Worm (Caenorhabditis elegans) whole organism, young adult: ENCODE measurements around the gene ins-37.

ENCODE experiments used
- C06A6.2 ChIP-seq: fragments of 200-800 bp; sonication (Bioruptor generic); conservative IDR thresholded peaks from 2 replicates; pipeline ENCODE4 v1.3.6; 2022; ENCODE audit warnings: missing genetic modification characterization, missing compliant biosample characterization
- C17E4.6 ChIP-seq: fragments of 200-800 bp; sonication (Bioruptor generic); IDR thresholded peaks from 2 replicates; pipeline ENCODE4 v1.3.6; 2022; ENCODE audit warnings: missing genetic modification reagents, missing genetic modification characterization, missing compliant biosample characterization
- F10E7.11 ChIP-seq: sonication (generic microtip); optimal IDR thresholded peaks from 2 replicates; lab custom pipeline; 2017; ENCODE audit warnings: mild to moderate bottlenecking, missing genetic modification characterization, moderate library complexity, missing compliant biosample characterization
- F23B12.7 ChIP-seq: sonication (generic microtip); optimal IDR thresholded peaks from 2 replicates; lab custom pipeline; 2017; ENCODE audit warnings: missing genetic modification characterization, mild to moderate bottlenecking, missing compliant biosample characterization, antibody characterized with exemption, moderate library complexity; ENCODE audit not compliant: insufficient read depth
- aptf-3 ChIP-seq: fragments of 200-800 bp; sonication (Bioruptor generic); IDR thresholded peaks from 2 replicates; pipeline ENCODE4 v1.3.6; 2022; ENCODE audit warnings: missing genetic modification characterization, missing compliant biosample characterization
- bed-2 ChIP-seq: fragments of 200-800 bp; sonication (Bioruptor generic); IDR thresholded peaks from 2 replicates; pipeline ENCODE4 v1.3.6; 2022; ENCODE audit warnings: missing genetic modification reagents, missing genetic modification characterization, missing compliant biosample characterization
- ceh-27 ChIP-seq: fragments of 200-800 bp; sonication (Bioruptor generic); optimal IDR thresholded peaks from 2 replicates; lab custom pipeline; 2018; ENCODE audit warnings: mild to moderate bottlenecking, missing genetic modification characterization, moderate library complexity, missing compliant biosample characterization
- ceh-40 ChIP-seq: fragments of 200-800 bp; sonication (Bioruptor generic); IDR thresholded peaks from 2 replicates; pipeline ENCODE4 v1.3.6; 2022; ENCODE audit warnings: missing genetic modification characterization, missing compliant biosample characterization
- ceh-58 ChIP-seq: fragments of 200-800 bp; sonication (Bioruptor generic); IDR thresholded peaks from 2 replicates; pipeline ENCODE4 v1.3.6; 2022; ENCODE audit warnings: missing genetic modification characterization, missing compliant biosample characterization
- chd-7 ChIP-seq: sonication (generic microtip); optimal IDR thresholded peaks from 2 replicates; lab custom pipeline; 2016; ENCODE audit warnings: mild to moderate bottlenecking, missing genetic modification characterization, moderate library complexity, missing compliant biosample characterization
- egl-18 ChIP-seq: fragments of 200-800 bp; sonication (Bioruptor generic); IDR thresholded peaks from 2 replicates; pipeline ENCODE4 v1.3.6; 2022; ENCODE audit warnings: missing genetic modification reagents, missing genetic modification characterization, missing compliant biosample characterization
- him-1 ChIP-seq: sonication (generic microtip); optimal IDR thresholded peaks from 2 replicates; lab custom pipeline; 2016; ENCODE audit warnings: missing genotype, missing genetic modification reagents, missing genetic modification characterization, missing compliant biosample characterization
- hlh-12 ChIP-seq: sonication (generic microtip); optimal IDR thresholded peaks from 2 replicates; lab custom pipeline; 2016; ENCODE audit warnings: missing genetic modification characterization, missing compliant biosample characterization
- hlh-26 ChIP-seq: fragments of 200-800 bp; sonication (Bioruptor generic); conservative IDR thresholded peaks from 2 replicates; pipeline ENCODE4 v1.3.6; 2022; ENCODE audit warnings: missing genetic modification reagents, missing genetic modification characterization, missing compliant biosample characterization
- hmg-1.2 ChIP-seq: fragments of 200-800 bp; sonication (Bioruptor generic); IDR thresholded peaks from 2 replicates; pipeline ENCODE4 v1.3.6; 2022; ENCODE audit warnings: missing genetic modification reagents, missing genetic modification characterization, missing compliant biosample characterization
- let-607 ChIP-seq, 2 experiments: fragments of 200-800 bp in 1 of 2; sonication (Bioruptor generic) in 1 of 2; sonication (generic microtip) in 1 of 2; optimal IDR thresholded peaks; 2 replicates each; lab custom pipeline; 2016 to 2018; ENCODE audit warnings: mild to moderate bottlenecking in 2 of 2, missing compliant biosample characterization in 2 of 2, missing genetic modification characterization in 2 of 2, moderate library complexity in 2 of 2, missing genotype in 1 of 2
- lin-26 ChIP-seq: fragments of 200-800 bp; sonication (Bioruptor generic); IDR thresholded peaks from 2 replicates; pipeline ENCODE4 v1.3.6; 2022; ENCODE audit warnings: missing genetic modification reagents, missing genetic modification characterization, missing compliant biosample characterization
- lir-1 ChIP-seq: fragments of 200-800 bp; sonication (Bioruptor generic); conservative IDR thresholded peaks from 2 replicates; pipeline ENCODE4 v1.3.6; 2022; ENCODE audit warnings: missing genetic modification reagents, missing genetic modification characterization, missing compliant biosample characterization
- lsy-27 ChIP-seq: sonication (generic microtip); optimal IDR thresholded peaks from 2 replicates; lab custom pipeline; 2017; ENCODE audit warnings: missing genetic modification characterization, mild to moderate bottlenecking, missing compliant biosample characterization, antibody characterized with exemption, missing genotype, borderline replicate concordance; ENCODE audit not compliant: insufficient read depth
- mes-4 ChIP-seq: sonication (generic microtip); optimal IDR thresholded peaks from 2 replicates; lab custom pipeline; 2016; ENCODE audit warnings: missing genotype, missing genetic modification characterization, missing compliant biosample characterization
- mxl-1 ChIP-seq: sonication (generic microtip); optimal IDR thresholded peaks from 2 replicates; lab custom pipeline; 2016; ENCODE audit warnings: missing genetic modification characterization, missing compliant biosample characterization
- nhr-27 ChIP-seq: fragments of 200-800 bp; sonication (Bioruptor generic); optimal IDR thresholded peaks from 2 replicates; lab custom pipeline; 2018; ENCODE audit warnings: mild to moderate bottlenecking, missing genetic modification characterization, moderate library complexity, missing compliant biosample characterization
- nhr-80 ChIP-seq: sonication (generic microtip); optimal IDR thresholded peaks from 2 replicates; lab custom pipeline; 2016; ENCODE audit warnings: missing genetic modification characterization, missing compliant biosample characterization
- rpc-1 ChIP-seq, 2 experiments: fragments of 150-350 bp in 1 of 2; sonication (generic microtip) in 1 of 2; optimal IDR thresholded peaks; 2 replicates each; lab custom pipeline; 2014 to 2018; ENCODE audit warnings: missing biosample characterization in 1 of 2, missing genetic modification characterization in 1 of 2, missing genetic modification reagents in 1 of 2, missing genotype in 1 of 2
- snpc-4 ChIP-seq, 5 experiments: fragments of 150-350 bp in 1 of 5; sonication (generic microtip) in 4 of 5; optimal IDR thresholded peaks; 2 replicates each; lab custom pipeline; 2014 to 2018; ENCODE audit warnings: missing genetic modification characterization in 5 of 5, missing biosample characterization in 3 of 5, antibody characterized with exemption in 2 of 5, mild to moderate bottlenecking in 2 of 5, missing compliant biosample characterization in 2 of 5, missing genotype in 2 of 5, moderate library complexity in 2 of 5, missing genetic modification reagents in 1 of 5
- zfh-2 ChIP-seq: fragments of 200-800 bp; sonication (Bioruptor generic); conservative IDR thresholded peaks from 2 replicates; pipeline ENCODE4 v1.3.6; 2022; ENCODE audit warnings: missing genetic modification reagents, missing genetic modification characterization, missing compliant biosample characterization
- ztf-18 ChIP-seq: sonication (generic microtip); optimal IDR thresholded peaks from 2 replicates; lab custom pipeline; 2016; ENCODE audit warnings: missing genotype, mild to moderate bottlenecking, missing genetic modification characterization, missing compliant biosample characterization
- ztf-22 ChIP-seq: fragments of 200-800 bp; sonication (Bioruptor generic); optimal IDR thresholded peaks from 2 replicates; lab custom pipeline; 2018; ENCODE audit warnings: mild to moderate bottlenecking, missing genetic modification characterization, moderate library complexity, missing compliant biosample characterization
- ztf-26 ChIP-seq: sonication (generic microtip); optimal IDR thresholded peaks from 2 replicates; lab custom pipeline; 2017; ENCODE audit warnings: missing genetic modification characterization, missing compliant biosample characterization
- ztf-28 ChIP-seq: fragments of 200-800 bp; sonication (Bioruptor generic); IDR thresholded peaks from 2 replicates; pipeline ENCODE4 v1.3.6; 2022; ENCODE audit warnings: missing genetic modification reagents, missing genetic modification characterization, missing compliant biosample characterization
- ztf-6 ChIP-seq: fragments of 200-800 bp; sonication (Bioruptor generic); IDR thresholded peaks from 2 replicates; pipeline ENCODE4 v1.3.6; 2022; ENCODE audit warnings: missing genetic modification reagents, missing genetic modification characterization, missing compliant biosample characterization

Gene ins-37

ce11 chrII:13847366-13847765 lies 11.5 kb upstream of the ins-37 start:
- TF ChIP-seq nhr-27 (tag; lab: Kevin White, UChicago), result no peak
- TF ChIP-seq zfh-2 (GFP tag; lab: Robert Waterston, UW), result no peak
- no peak for TF ChIP-seq F23B12.7 (tag; lab: Kevin White, UChicago)
- no peak for TF ChIP-seq ceh-58
- TF ChIP-seq chd-7 (tag; lab: Kevin White, UChicago), result no peak
- TF ChIP-seq lsy-27, result no peak
- TF ChIP-seq lir-1, result no peak
- no peak for TF ChIP-seq ztf-28 (GFP tag; lab: Robert Waterston, UW)

DNA sequence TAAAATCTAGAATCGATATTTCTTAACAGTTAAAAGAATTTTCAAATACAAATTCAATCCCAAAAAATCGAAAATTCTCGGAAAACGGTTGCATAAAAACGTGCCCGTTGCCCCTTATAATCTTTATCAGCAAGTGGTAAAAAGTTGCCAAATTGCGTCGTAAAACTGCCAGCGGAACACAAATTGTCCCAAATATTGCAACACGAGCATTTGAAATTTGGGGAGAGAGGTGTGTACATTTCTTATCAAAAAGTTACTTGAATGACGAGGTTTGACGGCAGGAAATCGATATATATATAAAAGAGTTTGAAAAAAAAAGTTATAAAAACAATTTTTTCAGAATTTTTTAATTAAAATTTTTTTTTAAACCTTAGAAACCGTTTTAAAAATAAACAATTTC lies 10.1 kb upstream of the ins-37 start:
- peak in 1 of 2 experiments; percentile 6 for TF ChIP-seq let-607 (tag; optimal IDR thresholded peaks at IDR 0.05; lab: Kevin White, UChicago)
- TF ChIP-seq ceh-40 (GFP tag; lab: Robert Waterston, UW), result no peak
- peak; percentile 81 for TF ChIP-seq nhr-80
- TF ChIP-seq hmg-1.2, result no peak
- TF ChIP-seq egl-18 (GFP tag; lab: Robert Waterston, UW), result no peak
- TF ChIP-seq aptf-3, result no peak
- no peak for TF ChIP-seq hlh-26 (GFP tag; lab: Robert Waterston, UW)
- TF ChIP-seq snpc-4 (GFP tag; optimal IDR thresholded peaks at IDR 0.05; lab: Kevin White, UChicago), result no peak
- TF ChIP-seq snpc-4 (tag; optimal IDR thresholded peaks at IDR 0.05; lab: Kevin White, UChicago), result peak in 1 of 4 experiments; percentile 51
- TF ChIP-seq, all 124 proteins: peak for 3

ce11 chrII:13842340-13842739 lies 6.4 kb upstream of the ins-37 start:
- no peak for TF ChIP-seq hlh-12 (tag; lab: Kevin White, UChicago)
- no peak for TF ChIP-seq lin-26 (GFP tag; lab: Robert Waterston, UW)
- TF ChIP-seq him-1, result no peak
- no peak for TF ChIP-seq chd-7 (tag; lab: Kevin White, UChicago)
- TF ChIP-seq ceh-58, result no peak
- TF ChIP-seq ztf-22 (GFP tag; lab: Kevin White, UChicago), result no peak
- TF ChIP-seq F10E7.11 (tag; lab: Kevin White, UChicago), result no peak
- no peak for TF ChIP-seq ztf-18 (tag; lab: Kevin White, UChicago)
- TF ChIP-seq C06A6.2 (GFP tag; lab: Robert Waterston, UW), result no peak
- no peak for TF ChIP-seq ztf-6 (GFP tag; lab: Robert Waterston, UW)
- no peak for TF ChIP-seq ceh-27 (GFP tag; lab: Kevin White, UChicago)
- TF ChIP-seq let-607 (tag; optimal IDR thresholded peaks at IDR 0.05; lab: Kevin White, UChicago), result no peak
- TF ChIP-seq bed-2 (GFP tag; lab: Robert Waterston, UW), result no peak
- no peak for TF ChIP-seq F23B12.7 (tag; lab: Kevin White, UChicago)
- TF ChIP-seq ztf-26 (tag; lab: Kevin White, UChicago), result no peak

DNA sequence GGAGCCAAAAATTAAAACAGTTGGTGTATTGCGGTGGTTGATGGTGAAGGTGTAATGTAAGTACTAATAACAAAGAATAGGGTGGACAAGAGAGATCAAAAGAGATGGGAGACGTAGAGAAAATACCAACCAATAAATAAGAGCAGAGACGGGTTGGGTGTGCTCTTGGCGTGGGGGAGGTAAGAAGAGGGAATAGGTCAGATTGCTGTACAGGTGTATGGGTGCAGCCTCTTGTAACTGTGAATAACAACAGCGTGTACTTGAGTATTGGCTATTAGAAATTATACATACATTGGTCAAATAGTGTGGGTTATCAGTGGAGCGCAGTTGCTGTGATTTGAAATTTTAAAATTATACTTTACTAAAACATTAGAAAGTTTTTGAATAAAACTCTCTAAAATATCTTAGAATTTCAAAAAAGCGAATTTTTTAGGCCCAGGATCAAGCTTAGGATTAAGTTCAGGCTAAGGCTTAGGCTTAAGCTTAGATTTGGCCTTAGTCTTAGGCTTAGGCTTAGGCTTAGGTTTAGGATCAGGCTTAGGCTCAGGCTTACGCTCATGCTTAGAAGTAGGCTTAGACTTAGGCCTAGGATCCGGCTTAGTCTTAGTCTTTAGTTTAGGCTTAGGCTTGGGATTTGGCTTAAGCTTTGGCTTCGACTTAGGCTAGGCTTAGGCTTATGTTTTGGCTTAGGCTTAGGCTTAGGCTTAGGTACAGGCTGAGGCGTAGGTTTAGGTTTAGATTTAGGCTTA lies 5.4 kb upstream of the ins-37 start, which contains the start of gene F08G2.7:
Gene F08G2.7 (minus strand): TSS at position 51 of the 749 bp plus-strand sequence.
- TF ChIP-seq C17E4.6 (GFP tag; lab: Robert Waterston, UW) (no peak), rpc-1 (optimal IDR thresholded peaks at IDR 0.05; lab: Kevin White, UChicago) (no peak), rpc-1 (tag; optimal IDR thresholded peaks at IDR 0.05; lab: Kevin White, UChicago) (no peak), mxl-1 (tag; lab: Kevin White, UChicago) (no peak), mes-4 (tag; lab: Kevin White, UChicago) (no peak), F10E7.11 (tag; lab: Kevin White, UChicago) (no peak), ceh-40 (GFP tag; lab: Robert Waterston, UW) (no peak)
